Worm (Caenorhabditis elegans) whole organism, young adult: ENCODE results near the gene R08C7.4.

Source experiments
- madf-10 ChIP-seq: sonication (generic microtip); optimal IDR thresholded peaks from 2 replicates; lab custom pipeline; 2016; ENCODE audit warnings: mild to moderate bottlenecking, missing genetic modification characterization, missing compliant biosample characterization
- nhr-90 ChIP-seq: sonication (generic microtip); optimal IDR thresholded peaks from 2 replicates; lab custom pipeline; 2016; ENCODE audit warnings: missing genotype, mild to moderate bottlenecking, missing genetic modification characterization, missing compliant biosample characterization
- pha-4 ChIP-seq: fragments of 150-350 bp; sonication (generic microtip); optimal IDR thresholded peaks from 2 replicates; lab custom pipeline; 2014; ENCODE audit warnings: missing biosample characterization, missing genetic modification reagents, missing genetic modification characterization
- snpc-4 ChIP-seq, 5 experiments: fragments of 150-350 bp in 1 of 5; sonication (generic microtip) in 4 of 5; optimal IDR thresholded peaks; 2 replicates each; lab custom pipeline; 2014 to 2018; ENCODE audit warnings: missing genetic modification characterization in 5 of 5, missing biosample characterization in 3 of 5, antibody characterized with exemption in 2 of 5, mild to moderate bottlenecking in 2 of 5, missing compliant biosample characterization in 2 of 5, missing genotype in 2 of 5, moderate library complexity in 2 of 5, missing genetic modification reagents in 1 of 5

DNA sequence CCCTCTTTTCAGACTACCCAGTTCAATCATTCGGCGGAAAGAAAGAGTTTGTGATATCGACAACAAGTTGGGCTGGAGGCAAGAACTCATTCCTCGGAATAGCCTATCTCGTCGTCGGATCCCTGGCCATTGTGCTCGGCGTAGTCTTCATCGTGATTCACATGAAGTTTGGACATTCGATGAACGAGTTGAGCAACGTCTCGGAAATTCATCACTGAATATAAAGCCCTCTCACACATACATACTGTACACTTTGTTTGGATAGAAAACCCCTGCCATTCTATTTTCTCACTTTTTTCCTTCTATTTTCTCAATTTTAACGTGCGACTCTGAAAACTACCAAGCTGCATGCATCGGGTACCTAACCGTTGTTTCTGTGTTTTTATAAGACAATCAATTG lies 14.6 kb downstream of the R08C7.4 start, which contains the start of gene R08C7.12:
- no peak for TF ChIP-seq pha-4 (tag; lab: Kevin White, UChicago)
- no peak for TF ChIP-seq madf-10
- no peak for TF ChIP-seq snpc-4 (GFP tag; optimal IDR thresholded peaks at IDR 0.05; lab: Kevin White, UChicago)
- no peak for TF ChIP-seq snpc-4 (tag; optimal IDR thresholded peaks at IDR 0.05; lab: Kevin White, UChicago)
- no peak for TF ChIP-seq nhr-90
